Worm (Caenorhabditis elegans) whole organism, L4 larva: ENCODE results near the gene gbb-2.

Source experiments
- F49E8.2 ChIP-seq: sonication (generic microtip); optimal IDR thresholded peaks from 2 replicates; lab custom pipeline; 2016; ENCODE audit warnings: missing compliant biosample characterization, mild to moderate bottlenecking, missing genetic modification characterization, borderline replicate concordance
- lin-38 ChIP-seq: fragments of 200-800 bp; sonication (Bioruptor generic); IDR thresholded peaks from 2 replicates; pipeline ENCODE4 v1.3.6; 2022; ENCODE audit warnings: missing genetic modification reagents, missing genetic modification characterization, missing compliant biosample characterization
- nhr-76 ChIP-seq: fragments of 150-350 bp; optimal IDR thresholded peaks from 2 replicates; lab custom pipeline; 2014; ENCODE audit warnings: missing biosample characterization, missing genetic modification characterization
- skn-1 ChIP-seq: fragments of 150-350 bp; optimal IDR thresholded peaks from 2 replicates; lab custom pipeline; 2014; ENCODE audit warnings: missing biosample characterization, missing genetic modification characterization
- unc-62 ChIP-seq, 3 experiments: fragments of 150-350 bp in 1 of 3; sonication (generic microtip); optimal IDR thresholded peaks in 2 of 3; peaks in 1 of 3; 1 replicate in 1 of 3; 2 replicates in 2 of 3; lab custom pipeline; 2014 to 2017; ENCODE audit warnings: missing biosample characterization in 3 of 3, missing genetic modification characterization in 3 of 3, missing genetic modification reagents in 3 of 3, missing genotype in 1 of 3

DNA sequence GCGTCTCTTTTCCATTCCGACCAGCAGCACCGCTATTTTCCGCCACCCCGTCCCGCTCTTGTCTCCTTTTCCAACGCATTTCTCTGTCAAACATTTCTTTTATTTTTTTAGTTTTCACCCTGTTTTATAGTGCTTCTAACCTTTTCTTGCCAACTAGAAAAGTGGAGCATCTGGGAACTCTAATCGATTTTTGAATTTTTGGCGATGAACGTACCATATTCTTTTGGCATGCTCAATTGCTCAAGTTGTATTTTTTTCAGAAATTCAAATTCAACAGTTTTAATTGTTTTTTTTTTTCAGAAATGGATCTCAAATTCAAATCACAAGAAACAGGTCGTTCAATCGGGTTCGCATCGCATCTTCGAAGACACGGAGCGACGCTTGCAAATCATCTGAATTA, 41.7 kb upstream of the gbb-2 start, which contains the start of gene ZK185.1:
- TF ChIP-seq nhr-76 (tag; lab: Kevin White, UChicago) (no peak), skn-1 (no peak), unc-62 (GFP tag; optimal IDR thresholded peaks at IDR 0.05 in 1 of 2; lab: Kevin White, UChicago) (no peak), unc-62 (tag; optimal IDR thresholded peaks at IDR 0.05; lab: Kevin White, UChicago) (no peak), F49E8.2 (tag; lab: Kevin White, UChicago) (no peak), lin-38 (GFP tag; lab: Robert Waterston, UW) (no peak)
